Worm (Caenorhabditis elegans): ENCODE results near the gene C01G10.9.

The C01G10.9 gene

ce11 chrV:15083659-15084058 is 1.3 kb downstream of the C01G10.9 start (continued):
- TF ChIP-seq hpl-2 (GFP tag; optimal IDR thresholded peaks at IDR 0.05) (no peak), snu-23 (GFP tag; optimal IDR thresholded peaks at IDR 0.05) (peak; percentile 19), unc-98 (GFP tag; IDR thresholded peaks at IDR 0.05) (no peak), lsy-2 (tag; optimal IDR thresholded peaks at IDR 0.05) (peak in 1 of 2 experiments; percentile 19), nhr-76 (tag; optimal IDR thresholded peaks at IDR 0.05) (no peak), lin-39 (tag; optimal IDR thresholded peaks at IDR 0.05) (no peak), C16A3.4 (tag; optimal IDR thresholded peaks at IDR 0.05) (no peak), nhr-47 (tag; optimal IDR thresholded peaks at IDR 0.05) (no peak), nhr-85 (tag) (no peak), rnt-1 (tag; optimal IDR thresholded peaks at IDR 0.05) (peak; percentile 18), nhr-28 (tag; optimal IDR thresholded peaks at IDR 0.05) (no peak), fkh-8 (tag; optimal IDR thresholded peaks at IDR 0.05) (no peak), unc-86 (tag; optimal IDR thresholded peaks at IDR 0.05) (no peak), dsc-1 (tag; optimal IDR thresholded peaks at IDR 0.05) (no peak), aly-2 (tag; optimal IDR thresholded peaks at IDR 0.05) (peak; percentile 84), pax-3 (tag; optimal IDR thresholded peaks at IDR 0.05) (peak; percentile 30), ceh-8 (GFP tag; optimal IDR thresholded peaks at IDR 0.05) (no peak), sox-4 (tag; optimal IDR thresholded peaks at IDR 0.05) (no peak), lir-3 (tag; optimal IDR thresholded peaks at IDR 0.05; ENCODE audit: poor library complexity) (no peak), mdl-1 (tag; optimal IDR thresholded peaks at IDR 0.05) (no peak), ceh-90 (tag; optimal IDR thresholded peaks at IDR 0.05) (no peak), nhr-20 (tag; optimal IDR thresholded peaks at IDR 0.05) (peak; percentile 6), F16B12.6 (tag; optimal IDR thresholded peaks at IDR 0.05) (no peak)

- TF ChIP-seq nhr-28 (tag; optimal IDR thresholded peaks at IDR 0.05) (no peak), pag-3 (tag; optimal IDR thresholded peaks at IDR 0.05; ENCODE audit: borderline replicate concordance, insufficient read depth) (no peak), xbp-1 (tag; optimal IDR thresholded peaks at IDR 0.05) (peak; percentile 87), lin-13 (GFP tag; optimal IDR thresholded peaks at IDR 0.05) (peak; percentile 88), ceh-63 (GFP tag; optimal IDR thresholded peaks at IDR 0.05) (no peak), dsc-1 (tag; optimal IDR thresholded peaks at IDR 0.05) (peak; percentile 94), snu-23 (GFP tag; optimal IDR thresholded peaks at IDR 0.05) (peak; percentile 95), ama-1 (optimal IDR thresholded peaks at IDR 0.05) (peak; percentile 25), elt-3 (tag; optimal IDR thresholded peaks at IDR 0.05) (peak in 4 of 6 experiments; percentile 67 to 90 (median 83)), dpl-1 (GFP tag; optimal IDR thresholded peaks at IDR 0.05) (peak; percentile 76 to 86 (median 84)), nhr-85 (tag) (peak; percentile 97), egl-13 (tag; optimal IDR thresholded peaks at IDR 0.05) (no peak), aha-1 (tag; optimal IDR thresholded peaks at IDR 0.05) (peak; percentile 36), ceh-8 (GFP tag; optimal IDR thresholded peaks at IDR 0.05) (peak; percentile 58), efl-3 (GFP tag; optimal IDR thresholded peaks at IDR 0.05) (no peak), nhr-47 (tag; optimal IDR thresholded peaks at IDR 0.05) (peak; percentile 94), lin-14 (GFP tag; optimal IDR thresholded peaks at IDR 0.05) (peak; percentile 95), hlh-4 (tag; optimal IDR thresholded peaks at IDR 0.05) (peak; percentile 34), C04F5.9 (tag; optimal IDR thresholded peaks at IDR 0.05) (peak; percentile 88), zag-1 (tag; optimal IDR thresholded peaks at IDR 0.05) (peak; percentile 54), tbx-2 (tag; optimal IDR thresholded peaks at IDR 0.05) (peak; percentile 94), pqm-1 (tag; optimal IDR thresholded peaks at IDR 0.05) (no peak), lin-39 (tag; optimal IDR thresholded peaks at IDR 0.05) (peak; percentile 75), snpc-4 (tag; optimal IDR thresholded peaks at IDR 0.05) (peak; percentile 87), skn-1 (tag; optimal IDR thresholded peaks at IDR 0.05) (peak; percentile 74), mdl-1 (tag; optimal IDR thresholded peaks at IDR 0.05) (peak in 1 of 2 experiments; percentile 66), ets-5 (GFP tag; IDR thresholded peaks at IDR 0.05) (no peak), fkh-10 (GFP tag; optimal IDR thresholded peaks at IDR 0.05) (peak; percentile 56), mef-2 (tag; optimal IDR thresholded peaks at IDR 0.05) (no peak), swsn-7 (tag; optimal IDR thresholded peaks at IDR 0.05) (peak; percentile 90), nhr-11 (tag; optimal IDR thresholded peaks at IDR 0.05) (no peak), jun-1 (tag; optimal IDR thresholded peaks at IDR 0.05) (peak; percentile 61), F16B12.6 (tag; optimal IDR thresholded peaks at IDR 0.05) (peak; percentile 48), nhr-20 (tag; optimal IDR thresholded peaks at IDR 0.05) (peak; percentile 92), zip-4 (GFP tag; optimal IDR thresholded peaks at IDR 0.05) (peak; percentile 33), nhr-71 (tag; optimal IDR thresholded peaks at IDR 0.05) (peak; percentile 96), fos-1 (tag; optimal IDR thresholded peaks at IDR 0.05) (peak; percentile 60), lsy-2 (tag; optimal IDR thresholded peaks at IDR 0.05) (peak; percentile 89 to 93), nhr-77 (tag; optimal IDR thresholded peaks at IDR 0.05) (peak; percentile 80)
Observed at ce11 chrV:15085335-15085800, 3.0 kb downstream of the C01G10.9 start, which contains the start of the genes ahsa-1 and C01G10.7. Gene ahsa-1, minus strand, starts transcription at chrV:15085385. Gene C01G10.7, plus strand, starts transcription at chrV:15085747.

All from whole organism, L1 larva.